Worm (Caenorhabditis elegans): ENCODE results near the gene cubn-1.
A peak's percentile ranks its signal among the peaks of the same experiment; 100 is the strongest.

Gene cubn-1

ce11 chrV:12596795-12597194 lies 14.3 kb upstream of the cubn-1 start:
- TF ChIP-seq tbx-37 (GFP tag; conservative IDR thresholded peaks at IDR 0.05) (peak; percentile 47), B0310.2 (tag; optimal IDR thresholded peaks at IDR 0.05) (peak; percentile 42), aly-1 (tag; optimal IDR thresholded peaks at IDR 0.05) (peak; percentile 80), F13C5.2 (tag; optimal IDR thresholded peaks at IDR 0.05) (peak; percentile 85), ceh-13 (GFP tag; optimal IDR thresholded peaks at IDR 0.05) (peak; percentile 62), hmbx-1 (tag; optimal IDR thresholded peaks at IDR 0.05) (peak; percentile 43), scrt-1 (GFP tag; IDR thresholded peaks at IDR 0.05) (peak; percentile 71), ets-7 (tag; optimal IDR thresholded peaks at IDR 0.05) (peak; percentile 19), pes-1 (GFP tag; IDR thresholded peaks at IDR 0.05) (no peak; the same call in 1 of the 2 replicates), hmg-4 (GFP tag; optimal IDR thresholded peaks at IDR 0.05) (peak; percentile 90), tbx-11 (GFP tag; IDR thresholded peaks at IDR 0.05) (no peak), ama-1 (optimal IDR thresholded peaks at IDR 0.05) (no peak), tra-4 (tag; optimal IDR thresholded peaks at IDR 0.05) (peak; percentile 65), hnd-1 (tag; optimal IDR thresholded peaks at IDR 0.05) (peak; percentile 30), sea-1 (GFP tag; conservative IDR thresholded peaks at IDR 0.05) (peak; percentile 77), flt-1 (GFP tag; IDR thresholded peaks at IDR 0.05) (peak; percentile 76), ceh-36 (tag; optimal IDR thresholded peaks at IDR 0.05) (peak; percentile 45)

- TF ChIP-seq flt-1 (GFP tag; IDR thresholded peaks at IDR 0.05), result no peak
- TF ChIP-seq tbx-11 (GFP tag; IDR thresholded peaks at IDR 0.05), result no peak
- no peak for TF ChIP-seq hmbx-1 (tag; optimal IDR thresholded peaks at IDR 0.05)
- TF ChIP-seq tbx-37 (GFP tag; conservative IDR thresholded peaks at IDR 0.05), result no peak
- no peak for TF ChIP-seq ets-7 (tag; optimal IDR thresholded peaks at IDR 0.05)
- no peak for TF ChIP-seq pes-1 (GFP tag; IDR thresholded peaks at IDR 0.05)
These were observed 12.0 kb upstream of the cubn-1 start, which contains the start of the genes C14C10.10 and ril-2 for ce11 chrV:12599110-12599509. TSS of gene C14C10.10 (minus strand) at chrV:12599128. TSS of gene ril-2 (minus strand) at chrV:12599157.

ce11 chrV:12599510-12600242 lies 11.5 kb upstream of the cubn-1 start, which contains the start of gene C14C10.5:
TSS of gene C14C10.5 (plus strand) at chrV:12600192.
- TF ChIP-seq sea-1 (GFP tag; conservative IDR thresholded peaks at IDR 0.05), result no peak
- no peak for TF ChIP-seq hmbx-1 (tag; optimal IDR thresholded peaks at IDR 0.05)
- no peak for TF ChIP-seq tbx-37 (GFP tag; conservative IDR thresholded peaks at IDR 0.05)
- TF ChIP-seq ceh-36 (tag; optimal IDR thresholded peaks at IDR 0.05), result no peak
- no peak for TF ChIP-seq pes-1 (GFP tag; IDR thresholded peaks at IDR 0.05)

- no peak for TF ChIP-seq ets-7 (tag; optimal IDR thresholded peaks at IDR 0.05)
- no peak for TF ChIP-seq B0310.2 (tag; optimal IDR thresholded peaks at IDR 0.05)
- no peak for TF ChIP-seq scrt-1 (GFP tag; IDR thresholded peaks at IDR 0.05)
- no peak for TF ChIP-seq tbx-11 (GFP tag; IDR thresholded peaks at IDR 0.05)
- TF ChIP-seq F13C5.2 (tag; optimal IDR thresholded peaks at IDR 0.05), result no peak
- no peak for TF ChIP-seq tra-4 (tag; optimal IDR thresholded peaks at IDR 0.05)
- no peak for TF ChIP-seq ceh-36 (tag; optimal IDR thresholded peaks at IDR 0.05)
- TF ChIP-seq sea-1 (GFP tag; conservative IDR thresholded peaks at IDR 0.05), result no peak
- TF ChIP-seq hmbx-1 (tag; optimal IDR thresholded peaks at IDR 0.05), result no peak
- TF ChIP-seq hnd-1 (tag; optimal IDR thresholded peaks at IDR 0.05), result no peak
- no peak for TF ChIP-seq tbx-37 (GFP tag; conservative IDR thresholded peaks at IDR 0.05)
- no peak for TF ChIP-seq pes-1 (GFP tag; IDR thresholded peaks at IDR 0.05)
- no peak for TF ChIP-seq aly-1 (tag; optimal IDR thresholded peaks at IDR 0.05)
- no peak for TF ChIP-seq hmg-4 (GFP tag; optimal IDR thresholded peaks at IDR 0.05)
- no peak for TF ChIP-seq flt-1 (GFP tag; IDR thresholded peaks at IDR 0.05)
- no peak for TF ChIP-seq ama-1 (optimal IDR thresholded peaks at IDR 0.05)
These were observed 9.3 kb upstream of the cubn-1 start for ce11 chrV:12601835-12602234.

ce11 chrV:12607113-12607512 lies 4.0 kb upstream of the cubn-1 start, which contains the start of gene erg-28:
TSS of gene erg-28 (plus strand) at chrV:12607413.
- TF ChIP-seq tbx-37 (GFP tag; conservative IDR thresholded peaks at IDR 0.05) (no peak), tra-4 (tag; optimal IDR thresholded peaks at IDR 0.05) (no peak), hmbx-1 (tag; optimal IDR thresholded peaks at IDR 0.05) (no peak), ets-7 (tag; optimal IDR thresholded peaks at IDR 0.05) (no peak), ama-1 (optimal IDR thresholded peaks at IDR 0.05) (no peak), scrt-1 (GFP tag; IDR thresholded peaks at IDR 0.05) (no peak), sea-1 (GFP tag; conservative IDR thresholded peaks at IDR 0.05) (no peak), flt-1 (GFP tag; IDR thresholded peaks at IDR 0.05) (no peak), aly-1 (tag; optimal IDR thresholded peaks at IDR 0.05) (no peak), ceh-36 (tag; optimal IDR thresholded peaks at IDR 0.05) (no peak), pes-1 (GFP tag; IDR thresholded peaks at IDR 0.05) (no peak), B0310.2 (tag; optimal IDR thresholded peaks at IDR 0.05) (no peak), hmg-4 (GFP tag; optimal IDR thresholded peaks at IDR 0.05) (no peak), hnd-1 (tag; optimal IDR thresholded peaks at IDR 0.05) (no peak), F13C5.2 (tag; optimal IDR thresholded peaks at IDR 0.05) (no peak), tbx-11 (GFP tag; IDR thresholded peaks at IDR 0.05) (no peak), ceh-13 (GFP tag; optimal IDR thresholded peaks at IDR 0.05) (no peak)

ce11 chrV:12608857-12609256 lies 2.3 kb upstream of the cubn-1 start, which contains the start of gene ZC116.5:
TSS of gene ZC116.5 (minus strand) at chrV:12608957.
- TF ChIP-seq tbx-37 (GFP tag; conservative IDR thresholded peaks at IDR 0.05) (no peak), tra-4 (tag; optimal IDR thresholded peaks at IDR 0.05) (no peak), B0310.2 (tag; optimal IDR thresholded peaks at IDR 0.05) (no peak), ets-7 (tag; optimal IDR thresholded peaks at IDR 0.05) (no peak), ceh-36 (tag; optimal IDR thresholded peaks at IDR 0.05) (no peak), F13C5.2 (tag; optimal IDR thresholded peaks at IDR 0.05) (no peak), flt-1 (GFP tag; IDR thresholded peaks at IDR 0.05) (no peak), hmbx-1 (tag; optimal IDR thresholded peaks at IDR 0.05) (no peak), hnd-1 (tag; optimal IDR thresholded peaks at IDR 0.05) (no peak), aly-1 (tag; optimal IDR thresholded peaks at IDR 0.05) (no peak), pes-1 (GFP tag; IDR thresholded peaks at IDR 0.05) (no peak), hmg-4 (GFP tag; optimal IDR thresholded peaks at IDR 0.05) (no peak), ama-1 (optimal IDR thresholded peaks at IDR 0.05) (no peak), scrt-1 (GFP tag; IDR thresholded peaks at IDR 0.05) (no peak), tbx-11 (GFP tag; IDR thresholded peaks at IDR 0.05) (no peak), sea-1 (GFP tag; conservative IDR thresholded peaks at IDR 0.05) (no peak)

- TF ChIP-seq F13C5.2 (tag; optimal IDR thresholded peaks at IDR 0.05), result no peak
- no peak for TF ChIP-seq tbx-11 (GFP tag; IDR thresholded peaks at IDR 0.05)
- no peak for TF ChIP-seq tbx-37 (GFP tag; conservative IDR thresholded peaks at IDR 0.05)
- TF ChIP-seq B0310.2 (tag; optimal IDR thresholded peaks at IDR 0.05), result no peak
- no peak for TF ChIP-seq hmbx-1 (tag; optimal IDR thresholded peaks at IDR 0.05)
- no peak for TF ChIP-seq hnd-1 (tag; optimal IDR thresholded peaks at IDR 0.05)
- TF ChIP-seq pes-1 (GFP tag; IDR thresholded peaks at IDR 0.05), result no peak
- no peak for TF ChIP-seq sea-1 (GFP tag; conservative IDR thresholded peaks at IDR 0.05)
- TF ChIP-seq tra-4 (tag; optimal IDR thresholded peaks at IDR 0.05), result no peak
- no peak for TF ChIP-seq ceh-36 (tag; optimal IDR thresholded peaks at IDR 0.05)
- no peak for TF ChIP-seq scrt-1 (GFP tag; IDR thresholded peaks at IDR 0.05)
- TF ChIP-seq flt-1 (GFP tag; IDR thresholded peaks at IDR 0.05), result no peak
- no peak for TF ChIP-seq ama-1 (optimal IDR thresholded peaks at IDR 0.05)
- TF ChIP-seq ets-7 (tag; optimal IDR thresholded peaks at IDR 0.05), result no peak
- no peak for TF ChIP-seq aly-1 (tag; optimal IDR thresholded peaks at IDR 0.05)
- TF ChIP-seq ceh-13 (GFP tag; optimal IDR thresholded peaks at IDR 0.05), result no peak
- no peak for TF ChIP-seq hmg-4 (GFP tag; optimal IDR thresholded peaks at IDR 0.05)
These were observed 1.6 kb upstream of the cubn-1 start, which contains the start of gene ZC116.1 for ce11 chrV:12609526-12609925. TSS of gene ZC116.1 (plus strand) at chrV:12609826.

All from whole organism, early embryonic.